Fruit fly (Drosophila melanogaster): ENCODE measurements around the gene chinmo.

The chinmo gene

dm6 chr2L:1655858-1656257 lies 4.8 kb downstream of the chinmo start:
- no peak for TF ChIP-seq Dif (GFP tag; optimal IDR thresholded peaks at IDR 0.05; ENCODE audit: partially characterized antibody)
- TF ChIP-seq sv (GFP tag; optimal IDR thresholded peaks at IDR 0.05) = peak; percentile 19
- no peak for TF ChIP-seq woc (GFP tag; optimal IDR thresholded peaks at IDR 0.05)
- no peak for TF ChIP-seq CG9705 (GFP tag; optimal IDR thresholded peaks at IDR 0.05)
- no peak for TF ChIP-seq fru (GFP tag; optimal IDR thresholded peaks at IDR 0.05)

dm6 chr2L:1656835-1657541 lies 5.9 kb downstream of the chinmo start:
- TF ChIP-seq Hr83 (GFP tag; optimal IDR thresholded peaks at IDR 0.05; ENCODE audit: poor library complexity, severe bottlenecking) (no peak), Dif (GFP tag; optimal IDR thresholded peaks at IDR 0.05; ENCODE audit: partially characterized antibody) (peak; percentile 14)

dm6 chr2L:1658124-1658523 lies 7.1 kb downstream of the chinmo start:
- TF ChIP-seq psq (GFP tag; optimal IDR thresholded peaks at IDR 0.05) (peak; percentile 96), foxo (GFP tag; optimal IDR thresholded peaks at IDR 0.05) (no peak), dmrt93B (GFP tag; optimal IDR thresholded peaks at IDR 0.05) (no peak), Sp1 (GFP tag; optimal IDR thresholded peaks at IDR 0.05) (peak; percentile 6), Dfd (GFP tag; optimal IDR thresholded peaks at IDR 0.05) (no peak), CrebA (GFP tag; optimal IDR thresholded peaks at IDR 0.05; ENCODE audit: borderline replicate concordance) (no peak), ey (GFP tag; optimal IDR thresholded peaks at IDR 0.05) (no peak), Hnf4 (GFP tag; optimal IDR thresholded peaks at IDR 0.05) (no peak), sv (GFP tag; optimal IDR thresholded peaks at IDR 0.05) (no peak)

dm6 chr2L:1663066-1663465 lies 12.0 kb downstream of the chinmo start:
- TF ChIP-seq sv (GFP tag; optimal IDR thresholded peaks at IDR 0.05) (no peak), Jra (GFP tag; optimal IDR thresholded peaks at IDR 0.05) (no peak), sage (GFP tag; optimal IDR thresholded peaks at IDR 0.05) (no peak), Vsx2 (GFP tag; optimal IDR thresholded peaks at IDR 0.05; ENCODE audit: partially characterized antibody) (no peak)

DNA sequence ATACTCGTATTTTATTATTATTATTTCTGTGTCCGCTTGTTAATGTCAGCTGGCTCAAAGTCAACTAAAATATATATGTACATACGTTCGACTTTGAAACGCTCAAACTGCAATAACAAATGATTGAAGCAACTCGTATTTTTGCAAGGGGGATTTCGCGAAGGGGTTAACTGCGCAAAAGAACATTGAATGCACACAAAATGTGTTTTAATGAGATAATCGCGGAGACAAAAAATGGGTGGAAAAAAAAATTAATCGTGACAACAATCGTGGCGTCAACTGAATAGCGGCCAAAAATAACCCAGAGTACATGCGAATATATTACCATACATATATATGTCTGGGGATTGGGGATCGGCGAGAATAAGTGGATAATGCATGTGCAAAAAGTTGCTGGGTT lies 14.8 kb downstream of the chinmo start:
- TF ChIP-seq CG9705 (GFP tag; optimal IDR thresholded peaks at IDR 0.05) (no peak), Rel (GFP tag; optimal IDR thresholded peaks at IDR 0.05) (no peak), Rel (tag; optimal IDR thresholded peaks at IDR 0.05) (peak; percentile 66)

- TF ChIP-seq sv (GFP tag; optimal IDR thresholded peaks at IDR 0.05) (no peak), tai (GFP tag; optimal IDR thresholded peaks at IDR 0.05) (no peak), HLH106 (tag; optimal IDR thresholded peaks at IDR 0.05) (no peak), CG9705 (GFP tag; optimal IDR thresholded peaks at IDR 0.05) (no peak), Sp1 (GFP tag; optimal IDR thresholded peaks at IDR 0.05) (no peak), Hr83 (GFP tag; optimal IDR thresholded peaks at IDR 0.05; ENCODE audit: poor library complexity, severe bottlenecking) (no peak), dl (GFP tag; optimal IDR thresholded peaks at IDR 0.05; ENCODE audit: insufficient read depth in 1 of 2, partially characterized antibody in 2 of 2) (no peak), dmrt93B (GFP tag; optimal IDR thresholded peaks at IDR 0.05) (no peak), Jra (GFP tag; optimal IDR thresholded peaks at IDR 0.05) (no peak), CG32264 (GFP tag; optimal IDR thresholded peaks at IDR 0.05) (no peak), Mio (GFP tag; optimal IDR thresholded peaks at IDR 0.05) (no peak), jim (GFP tag; optimal IDR thresholded peaks at IDR 0.05) (peak; percentile 51), psq (GFP tag; optimal IDR thresholded peaks at IDR 0.05) (peak; percentile 82), Abd-B (GFP tag; optimal IDR thresholded peaks at IDR 0.05) (no peak), GATAd (GFP tag; optimal IDR thresholded peaks at IDR 0.05) (no peak)
Observed at dm6 chr2L:1666789-1667188, 15.7 kb downstream of the chinmo start.

DNA sequence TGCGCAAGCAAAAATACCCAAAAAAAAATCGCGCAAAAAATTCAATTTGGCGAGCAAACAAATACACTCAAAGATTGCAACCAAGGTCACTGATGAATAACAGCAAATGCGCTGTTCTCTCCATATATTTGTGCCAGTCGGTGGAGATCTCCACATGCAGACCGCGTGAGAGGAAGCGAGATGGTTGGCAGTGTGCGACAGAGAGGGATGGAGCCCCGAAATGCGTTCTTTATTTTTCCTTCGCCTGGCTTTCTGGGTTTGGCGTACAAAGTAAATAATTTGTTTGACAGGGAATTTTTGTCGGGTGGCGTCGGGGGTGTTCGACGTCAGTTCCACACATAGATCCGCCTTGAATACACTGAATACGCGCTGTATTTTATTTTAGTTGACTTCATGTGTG lies 16.4 kb downstream of the chinmo start:
- peak; percentile 24 for TF ChIP-seq h (GFP tag; optimal IDR thresholded peaks at IDR 0.05)
- no peak for TF ChIP-seq Hnf4 (GFP tag; optimal IDR thresholded peaks at IDR 0.05)
- no peak for TF ChIP-seq brk (GFP tag; optimal IDR thresholded peaks at IDR 0.05)
- TF ChIP-seq CrebA (GFP tag; optimal IDR thresholded peaks at IDR 0.05; ENCODE audit: borderline replicate concordance) = no peak
- TF ChIP-seq tai (GFP tag; optimal IDR thresholded peaks at IDR 0.05) = no peak
- TF ChIP-seq Rel (GFP tag; optimal IDR thresholded peaks at IDR 0.05) = no peak
- TF ChIP-seq Rel (tag; optimal IDR thresholded peaks at IDR 0.05) = peak; percentile 64
- no peak for TF ChIP-seq usp (GFP tag; optimal IDR thresholded peaks at IDR 0.05)
- TF ChIP-seq sage (GFP tag; optimal IDR thresholded peaks at IDR 0.05) = no peak
- no peak for TF ChIP-seq woc (GFP tag; optimal IDR thresholded peaks at IDR 0.05)
- TF ChIP-seq HLH106 (tag; optimal IDR thresholded peaks at IDR 0.05) = no peak
- TF ChIP-seq Hr78 (GFP tag; optimal IDR thresholded peaks at IDR 0.05) = no peak
- no peak for TF ChIP-seq Sp1 (GFP tag; optimal IDR thresholded peaks at IDR 0.05)
- peak; percentile 18 for TF ChIP-seq Dif (GFP tag; optimal IDR thresholded peaks at IDR 0.05; ENCODE audit: partially characterized antibody)
- TF ChIP-seq OdsH (GFP tag; optimal IDR thresholded peaks at IDR 0.05) = no peak
- no peak for TF ChIP-seq fru (GFP tag; optimal IDR thresholded peaks at IDR 0.05)
- TF ChIP-seq N (GFP tag; optimal IDR thresholded peaks at IDR 0.05) = no peak
- no peak for TF ChIP-seq Mio (GFP tag; optimal IDR thresholded peaks at IDR 0.05)
- TF ChIP-seq ey (GFP tag; optimal IDR thresholded peaks at IDR 0.05) = no peak
- no peak for TF ChIP-seq Jra (GFP tag; optimal IDR thresholded peaks at IDR 0.05)
- no peak for TF ChIP-seq psq (GFP tag; optimal IDR thresholded peaks at IDR 0.05)
- TF ChIP-seq CG9705 (GFP tag; optimal IDR thresholded peaks at IDR 0.05) = no peak
- no peak for TF ChIP-seq pan (optimal IDR thresholded peaks at IDR 0.05)
- TF ChIP-seq Myc (optimal IDR thresholded peaks at IDR 0.05) = no peak
- no peak for TF ChIP-seq dmrt93B (GFP tag; optimal IDR thresholded peaks at IDR 0.05)
- no peak for TF ChIP-seq CG32264 (GFP tag; optimal IDR thresholded peaks at IDR 0.05)
